Worm (Caenorhabditis elegans) whole organism, L2 larva: Measurements from ENCODE around the gene rpoa-1.

Experiments used
- C34F6.9 ChIP-seq: fragments of 150-350 bp; optimal IDR thresholded peaks from 2 replicates; lab custom pipeline; 2014; ENCODE audit warnings: missing biosample characterization, missing genetic modification characterization
- F13H6.1 ChIP-seq: sonication (generic microtip); optimal IDR thresholded peaks from 2 replicates; lab custom pipeline; 2016; ENCODE audit warnings: missing genetic modification characterization, missing compliant biosample characterization
- Y55F3AM.14 ChIP-seq: fragments of 200-800 bp; sonication (Bioruptor generic); optimal IDR thresholded peaks from 2 replicates; lab custom pipeline; 2018; ENCODE audit warnings: mild to moderate bottlenecking, missing genetic modification characterization, missing compliant biosample characterization
- ZK546.5 ChIP-seq: sonication (generic microtip); optimal IDR thresholded peaks from 2 replicates; lab custom pipeline; 2017; ENCODE audit warnings: missing biosample characterization, missing genetic modification characterization
- alr-1 ChIP-seq: fragments of 150-350 bp; optimal IDR thresholded peaks from 2 replicates; lab custom pipeline; 2014; ENCODE audit warnings: missing biosample characterization, missing genetic modification characterization
- aly-2 ChIP-seq: fragments of 150-350 bp; optimal IDR thresholded peaks from 2 replicates; lab custom pipeline; 2014; ENCODE audit warnings: missing biosample characterization, missing genetic modification characterization
- ama-1 ChIP-seq: fragments of 150-350 bp; optimal IDR thresholded peaks from 2 replicates; lab custom pipeline; 2018; ENCODE audit warnings: inconsistent platforms
- blmp-1 ChIP-seq: sonication (generic microtip); optimal IDR thresholded peaks from 2 replicates; lab custom pipeline; 2017; ENCODE audit warnings: missing genetic modification characterization, mild to moderate bottlenecking, missing compliant biosample characterization, antibody characterized with exemption, moderate library complexity; ENCODE audit not compliant: insufficient read depth
- ceh-82 ChIP-seq: fragments of 150-350 bp; optimal IDR thresholded peaks from 2 replicates; lab custom pipeline; 2014; ENCODE audit warnings: missing biosample characterization, missing genetic modification characterization
- crh-2 ChIP-seq: sonication (generic microtip); optimal IDR thresholded peaks from 2 replicates; lab custom pipeline; 2017; ENCODE audit warnings: missing biosample characterization, missing genetic modification characterization
- egl-27 ChIP-seq: sonication (generic microtip); optimal IDR thresholded peaks from 3 replicates; lab custom pipeline; 2017; ENCODE audit warnings: missing biosample characterization, missing genetic modification reagents, missing genetic modification characterization
- elt-1 ChIP-seq: fragments of 150-350 bp; optimal IDR thresholded peaks from 2 replicates; lab custom pipeline; 2014; ENCODE audit warnings: missing biosample characterization, missing genetic modification characterization
- elt-3 ChIP-seq: sonication (generic microtip); optimal IDR thresholded peaks from 2 replicates; lab custom pipeline; 2017; ENCODE audit warnings: missing biosample characterization, missing genetic modification characterization
- fos-1 ChIP-seq: fragments of 150-350 bp; optimal IDR thresholded peaks from 2 replicates; lab custom pipeline; 2014; ENCODE audit warnings: missing biosample characterization, missing genetic modification characterization
- lin-13 ChIP-seq: fragments of 150-350 bp; optimal IDR thresholded peaks from 2 replicates; lab custom pipeline; 2014; ENCODE audit warnings: missing biosample characterization, missing genetic modification reagents, missing genetic modification characterization
- lin-39 ChIP-seq: fragments of 150-350 bp; optimal IDR thresholded peaks from 2 replicates; lab custom pipeline; 2014; ENCODE audit warnings: missing biosample characterization, missing genetic modification reagents, missing genetic modification characterization
- lsy-2 ChIP-seq, 2 experiments: fragments of 150-350 bp in 1 of 2; sonication (generic microtip) in 1 of 2; optimal IDR thresholded peaks; 2 replicates each; lab custom pipeline; 2014 to 2017; ENCODE audit warnings: missing biosample characterization in 2 of 2, missing genetic modification characterization in 2 of 2
- mab-5 ChIP-seq: fragments of 150-350 bp; optimal IDR thresholded peaks from 2 replicates; lab custom pipeline; 2014; ENCODE audit warnings: missing biosample characterization, missing genetic modification characterization
- mbf-1 ChIP-seq: sonication (generic microtip); optimal IDR thresholded peaks from 2 replicates; lab custom pipeline; 2017; ENCODE audit warnings: missing biosample characterization, missing genetic modification characterization
- mdl-1 ChIP-seq, 2 experiments: fragments of 150-350 bp in 1 of 2; sonication (generic microtip) in 1 of 2; optimal IDR thresholded peaks; 2 replicates each; lab custom pipeline; 2017; ENCODE audit warnings: missing biosample characterization in 2 of 2, missing genetic modification characterization in 2 of 2
- nhr-10 ChIP-seq: sonication (generic microtip); optimal IDR thresholded peaks from 2 replicates; lab custom pipeline; 2017; ENCODE audit warnings: missing biosample characterization, missing genetic modification characterization
- nhr-11 ChIP-seq: fragments of 150-350 bp; optimal IDR thresholded peaks from 2 replicates; lab custom pipeline; 2014; ENCODE audit warnings: missing biosample characterization, missing genetic modification characterization
- nhr-12 ChIP-seq: fragments of 150-350 bp; optimal IDR thresholded peaks from 2 replicates; lab custom pipeline; 2014; ENCODE audit warnings: missing biosample characterization, missing genetic modification characterization
- nhr-129 ChIP-seq: fragments of 150-350 bp; optimal IDR thresholded peaks from 2 replicates; lab custom pipeline; 2014; ENCODE audit warnings: missing biosample characterization, missing genetic modification characterization
- nhr-21 ChIP-seq: fragments of 150-350 bp; optimal IDR thresholded peaks from 2 replicates; lab custom pipeline; 2014; ENCODE audit warnings: missing biosample characterization, missing genetic modification characterization
- nhr-23 ChIP-seq: fragments of 150-350 bp; optimal IDR thresholded peaks from 2 replicates; lab custom pipeline; 2014; ENCODE audit warnings: missing biosample characterization, missing genetic modification reagents, missing genetic modification characterization
- nhr-237 ChIP-seq: fragments of 150-350 bp; optimal IDR thresholded peaks from 2 replicates; lab custom pipeline; 2014; ENCODE audit warnings: missing biosample characterization, missing genetic modification characterization
- nhr-25 ChIP-seq: fragments of 150-350 bp; sonication (generic microtip); optimal IDR thresholded peaks from 3 replicates; lab custom pipeline; 2014; ENCODE audit warnings: missing biosample characterization, missing genetic modification characterization
- nhr-6 ChIP-seq: fragments of 150-350 bp; optimal IDR thresholded peaks from 2 replicates; lab custom pipeline; 2014; ENCODE audit warnings: missing biosample characterization, missing genetic modification characterization
- nhr-77 ChIP-seq: fragments of 150-350 bp; optimal IDR thresholded peaks from 2 replicates; lab custom pipeline; 2014; ENCODE audit warnings: missing biosample characterization, missing genetic modification characterization
- peb-1 ChIP-seq: fragments of 150-350 bp; optimal IDR thresholded peaks from 2 replicates; lab custom pipeline; 2014; ENCODE audit warnings: missing biosample characterization, missing genetic modification characterization
- skn-1 ChIP-seq: sonication (generic microtip); optimal IDR thresholded peaks from 2 replicates; lab custom pipeline; 2017; ENCODE audit warnings: missing biosample characterization, missing genetic modification characterization
- sma-3 ChIP-seq: sonication (generic microtip); optimal IDR thresholded peaks from 2 replicates; lab custom pipeline; 2016; ENCODE audit warnings: missing genetic modification reagents, missing genetic modification characterization, missing compliant biosample characterization
- sma-9 ChIP-seq, 2 experiments: fragments of 150-350 bp in 1 of 2; sonication (generic microtip) in 1 of 2; optimal IDR thresholded peaks; 2 replicates each; lab custom pipeline; 2014 to 2016; ENCODE audit warnings: missing genetic modification characterization in 2 of 2, mild to moderate bottlenecking in 1 of 2, missing biosample characterization in 1 of 2, missing compliant biosample characterization in 1 of 2, missing genetic modification reagents in 1 of 2, moderate library complexity in 1 of 2
- snpc-4 ChIP-seq: fragments of 150-350 bp; optimal IDR thresholded peaks from 2 replicates; lab custom pipeline; 2014; ENCODE audit warnings: missing biosample characterization, missing genetic modification characterization
- unc-39 ChIP-seq: fragments of 150-350 bp; optimal IDR thresholded peaks from 2 replicates; lab custom pipeline; 2014; ENCODE audit warnings: missing biosample characterization, missing genetic modification characterization
- unc-62 ChIP-seq: fragments of 150-350 bp; optimal IDR thresholded peaks from 2 replicates; lab custom pipeline; 2014; ENCODE audit warnings: missing biosample characterization, missing genetic modification reagents, missing genetic modification characterization
- zag-1 ChIP-seq: fragments of 150-350 bp; optimal IDR thresholded peaks from 2 replicates; lab custom pipeline; 2014; ENCODE audit warnings: missing biosample characterization, missing genetic modification characterization
- ztf-11 ChIP-seq: sonication (generic microtip); optimal IDR thresholded peaks from 2 replicates; lab custom pipeline; 2017; ENCODE audit warnings: missing biosample characterization, missing genetic modification characterization
- ztf-4 ChIP-seq: fragments of 150-350 bp; optimal IDR thresholded peaks from 2 replicates; lab custom pipeline; 2014; ENCODE audit warnings: missing biosample characterization, missing genetic modification characterization

The rpoa-1 gene

ce11 chrII:13675212-13675611 is 19.4 kb downstream of the rpoa-1 start:
- TF ChIP-seq sma-3 (GFP tag; lab: Kevin White, UChicago) (no peak), peb-1 (tag; lab: Kevin White, UChicago) (no peak), nhr-21 (tag; lab: Kevin White, UChicago) (peak; percentile 44), lin-39 (tag; lab: Kevin White, UChicago) (no peak), blmp-1 (tag; lab: Kevin White, UChicago) (no peak), nhr-11 (tag; lab: Kevin White, UChicago) (no peak), nhr-12 (tag; lab: Kevin White, UChicago) (no peak), skn-1 (no peak), elt-3 (tag; lab: Kevin White, UChicago) (no peak), mab-5 (tag; lab: Kevin White, UChicago) (peak; percentile 52), nhr-129 (tag; lab: Kevin White, UChicago) (no peak), snpc-4 (tag; lab: Kevin White, UChicago) (no peak), ztf-11 (tag; lab: Kevin White, UChicago) (no peak), sma-9 (GFP tag; optimal IDR thresholded peaks at IDR 0.05; lab: Kevin White, UChicago) (peak; percentile 22), sma-9 (tag; optimal IDR thresholded peaks at IDR 0.05; lab: Kevin White, UChicago) (no peak)

- TF ChIP-seq Y55F3AM.14 (GFP tag; lab: Kevin White, UChicago): no peak
- no peak for TF ChIP-seq egl-27 (tag; lab: Kevin White, UChicago)
- no peak for TF ChIP-seq unc-62 (GFP tag; lab: Kevin White, UChicago)
- no peak for TF ChIP-seq F13H6.1 (tag; lab: Kevin White, UChicago)
- no peak for TF ChIP-seq lin-13 (GFP tag; lab: Kevin White, UChicago)
- no peak for TF ChIP-seq skn-1
- no peak for TF ChIP-seq alr-1 (tag; lab: Kevin White, UChicago)
- peak in 1 of 2 experiments; percentile 36 for TF ChIP-seq mdl-1 (tag; optimal IDR thresholded peaks at IDR 0.05; lab: Kevin White, UChicago)
- no peak for TF ChIP-seq ama-1
- TF ChIP-seq blmp-1 (tag; lab: Kevin White, UChicago): peak; percentile 92
- TF ChIP-seq lsy-2 (tag; optimal IDR thresholded peaks at IDR 0.05; lab: Kevin White, UChicago): no peak
- no peak for TF ChIP-seq aly-2 (tag; lab: Kevin White, UChicago)
- TF ChIP-seq elt-1 (tag; lab: Kevin White, UChicago): no peak
- TF ChIP-seq nhr-25 (tag; lab: Kevin White, UChicago): peak; percentile 23
- peak; percentile 5 for TF ChIP-seq nhr-129 (tag; lab: Kevin White, UChicago)
- TF ChIP-seq ceh-82 (tag; lab: Kevin White, UChicago): no peak
- no peak for TF ChIP-seq nhr-12 (tag; lab: Kevin White, UChicago)
- no peak for TF ChIP-seq unc-39 (tag; lab: Kevin White, UChicago)
- TF ChIP-seq nhr-237 (tag; lab: Kevin White, UChicago): no peak
- peak; percentile 14 for TF ChIP-seq nhr-21 (tag; lab: Kevin White, UChicago)
- no peak for TF ChIP-seq nhr-6 (tag; lab: Kevin White, UChicago)
- TF ChIP-seq nhr-77 (tag; lab: Kevin White, UChicago): no peak
- no peak for TF ChIP-seq nhr-23
- no peak for TF ChIP-seq zag-1
- no peak for TF ChIP-seq elt-3 (tag; lab: Kevin White, UChicago)
- TF ChIP-seq peb-1 (tag; lab: Kevin White, UChicago): no peak
- no peak for TF ChIP-seq nhr-11 (tag; lab: Kevin White, UChicago)
- no peak for TF ChIP-seq nhr-10 (tag; lab: Kevin White, UChicago)
- TF ChIP-seq lin-39 (tag; lab: Kevin White, UChicago): no peak
- no peak for TF ChIP-seq C34F6.9 (tag; lab: Kevin White, UChicago)
- TF ChIP-seq ZK546.5 (tag; lab: Kevin White, UChicago): no peak
- peak; percentile 2 for TF ChIP-seq fos-1
- no peak for TF ChIP-seq mbf-1 (tag; lab: Kevin White, UChicago)
- peak; percentile 17 for TF ChIP-seq crh-2 (tag; lab: Kevin White, UChicago)
- TF ChIP-seq ztf-4 (tag; lab: Kevin White, UChicago): no peak
- peak; percentile 60 for TF ChIP-seq sma-9 (GFP tag; optimal IDR thresholded peaks at IDR 0.05; lab: Kevin White, UChicago)
- TF ChIP-seq sma-9 (tag; optimal IDR thresholded peaks at IDR 0.05; lab: Kevin White, UChicago): no peak
These were observed 20.9 kb downstream of the rpoa-1 start for ce11 chrII:13673605-13674193.
